Worm (Caenorhabditis elegans): ENCODE measurements around the gene pdf-1.

ce11 chrIII:6869996-6870395 is 42.3 kb downstream of the pdf-1 start, which contains the start of gene K04C2.8:
- TF ChIP-seq nhr-41 (GFP tag; IDR thresholded peaks at IDR 0.05) (no peak), pqm-1 (tag; optimal IDR thresholded peaks at IDR 0.05) (no peak), nhr-28 (tag; optimal IDR thresholded peaks at IDR 0.05) (no peak), ceh-28 (tag; optimal IDR thresholded peaks at IDR 0.05) (no peak), snpc-4 (tag; optimal IDR thresholded peaks at IDR 0.05) (no peak), nhr-102 (tag; optimal IDR thresholded peaks at IDR 0.05) (no peak), unc-62 (GFP tag; optimal IDR thresholded peaks at IDR 0.05 in 1 of 2) (no peak), unc-62 (tag; optimal IDR thresholded peaks at IDR 0.05) (no peak), mdl-1 (tag; optimal IDR thresholded peaks at IDR 0.05) (no peak), nhr-11 (tag; optimal IDR thresholded peaks at IDR 0.05) (no peak), Y75B8A.6 (GFP tag; IDR thresholded peaks at IDR 0.05) (no peak), skn-1 (tag; optimal IDR thresholded peaks at IDR 0.05) (no peak), lin-15B (tag; optimal IDR thresholded peaks at IDR 0.05) (no peak)

All from whole organism, L4 larva.